Worm (Caenorhabditis elegans) whole organism, L4 larva: Measurements from ENCODE around the gene ser-6.

Experiments
- F10B5.3 ChIP-seq: sonication (generic microtip); optimal IDR thresholded peaks from 2 replicates; lab custom pipeline; 2016; ENCODE audit warnings: mild to moderate bottlenecking, missing genetic modification characterization, missing compliant biosample characterization
- F44E2.7 ChIP-seq: fragments of 200-800 bp; sonication (Bioruptor generic); IDR thresholded peaks from 2 replicates; pipeline ENCODE4 v2.1.2; 2022; ENCODE audit warnings: missing genetic modification characterization, missing compliant biosample characterization
- R02D3.7 ChIP-seq: fragments of 150-350 bp; sonication (generic microtip); optimal IDR thresholded peaks from 3 replicates; lab custom pipeline; 2014; ENCODE audit warnings: missing biosample characterization, missing genetic modification characterization
- Y5F2A.4 ChIP-seq: fragments of 200-800 bp; sonication (Bioruptor generic); optimal IDR thresholded peaks from 2 replicates; lab custom pipeline; 2018; ENCODE audit warnings: mild to moderate bottlenecking, missing genetic modification characterization, missing compliant biosample characterization
- Y75B8A.6 ChIP-seq: fragments of 200-800 bp; sonication (Bioruptor generic); IDR thresholded peaks from 2 replicates; pipeline ENCODE4 v1.3.6; 2022; ENCODE audit warnings: missing genetic modification reagents, missing genetic modification characterization, missing compliant biosample characterization
- ZK337.2 ChIP-seq: fragments of 200-800 bp; sonication (Bioruptor generic); IDR thresholded peaks from 2 replicates; pipeline ENCODE4 v1.3.6; 2022; ENCODE audit warnings: missing genetic modification reagents, missing genetic modification characterization, missing compliant biosample characterization
- aha-1 ChIP-seq: fragments of 150-350 bp; peaks from one replicate; lab custom pipeline; 2014; ENCODE audit warnings: missing biosample characterization, missing genetic modification characterization
- attf-4 ChIP-seq: sonication (generic microtip); optimal IDR thresholded peaks from 3 replicates; lab custom pipeline; 2017; ENCODE audit warnings: missing biosample characterization, missing genetic modification characterization
- ceh-20 ChIP-seq: fragments of 200-800 bp; sonication (Bioruptor generic); IDR thresholded peaks from 2 replicates; pipeline ENCODE4 v1.3.6; 2022; ENCODE audit warnings: missing genetic modification reagents, missing genetic modification characterization, missing compliant biosample characterization
- ceh-32 ChIP-seq: sonication (generic microtip); optimal IDR thresholded peaks from 2 replicates; lab custom pipeline; 2016; ENCODE audit warnings: mild to moderate bottlenecking, missing genetic modification characterization, missing compliant biosample characterization; ENCODE audit not compliant: poor library complexity
- ceh-44 ChIP-seq: fragments of 200-800 bp; sonication (Bioruptor generic); IDR thresholded peaks from 2 replicates; pipeline ENCODE4 v1.3.6; 2022; ENCODE audit warnings: missing genetic modification reagents, missing genetic modification characterization, missing compliant biosample characterization
- ceh-82 ChIP-seq: sonication (generic microtip); optimal IDR thresholded peaks from 2 replicates; lab custom pipeline; 2017; ENCODE audit warnings: missing biosample characterization, missing genetic modification characterization
- ces-1 ChIP-seq: fragments of 150-350 bp; sonication (generic microtip); optimal IDR thresholded peaks from 4 replicates; lab custom pipeline; 2014; ENCODE audit warnings: missing biosample characterization, missing genetic modification reagents, missing genetic modification characterization
- ctbp-1 ChIP-seq: fragments of 200-800 bp; sonication (Bioruptor generic); IDR thresholded peaks from 2 replicates; pipeline ENCODE4 v1.3.6; 2022; ENCODE audit warnings: missing genetic modification reagents, missing genetic modification characterization, missing compliant biosample characterization
- daf-12 ChIP-seq: fragments of 150-350 bp; optimal IDR thresholded peaks from 2 replicates; lab custom pipeline; 2014; ENCODE audit warnings: missing biosample characterization, missing genetic modification reagents, missing genetic modification characterization
- daf-19 ChIP-seq: fragments of 200-800 bp; sonication (Bioruptor generic); conservative IDR thresholded peaks from 2 replicates; pipeline ENCODE4 v1.3.6; 2022; ENCODE audit warnings: missing genetic modification characterization, missing compliant biosample characterization
- daf-8 ChIP-seq: fragments of 200-800 bp; sonication (Bioruptor generic); IDR thresholded peaks from 2 replicates; pipeline ENCODE4 v1.3.6; 2022; ENCODE audit warnings: missing genetic modification characterization, missing compliant biosample characterization
- dmd-8 ChIP-seq: fragments of 200-800 bp; sonication (Bioruptor generic); IDR thresholded peaks from 2 replicates; pipeline ENCODE4 v1.3.6; 2022; ENCODE audit warnings: missing genetic modification characterization, missing compliant biosample characterization
- dve-1 ChIP-seq: sonication (generic microtip); optimal IDR thresholded peaks from 2 replicates; lab custom pipeline; 2017; ENCODE audit warnings: antibody characterized with exemption, mild to moderate bottlenecking, missing genetic modification characterization, missing compliant biosample characterization; ENCODE audit not compliant: insufficient read depth
- egl-27 ChIP-seq: sonication (generic microtip); optimal IDR thresholded peaks from 3 replicates; lab custom pipeline; 2017; ENCODE audit warnings: missing biosample characterization, missing genetic modification reagents, missing genetic modification characterization
- fkh-10 ChIP-seq: fragments of 150-350 bp; optimal IDR thresholded peaks from 2 replicates; lab custom pipeline; 2014; ENCODE audit warnings: missing biosample characterization, missing genetic modification reagents, missing genetic modification characterization
- hif-1 ChIP-seq, 2 experiments: sonication (generic microtip); optimal IDR thresholded peaks; 2 replicates each; lab custom pipeline; 2016 to 2017; ENCODE audit warnings: missing compliant biosample characterization in 2 of 2, missing genetic modification characterization in 2 of 2, missing genetic modification reagents in 2 of 2, missing genotype in 2 of 2, mild to moderate bottlenecking in 1 of 2
- hmg-1.1 ChIP-seq: fragments of 200-800 bp; sonication (Bioruptor generic); IDR thresholded peaks from 2 replicates; pipeline ENCODE4 v1.3.6; 2022; ENCODE audit warnings: missing genetic modification reagents, missing genetic modification characterization, missing compliant biosample characterization
- jun-1 ChIP-seq: fragments of 150-350 bp; optimal IDR thresholded peaks from 2 replicates; lab custom pipeline; 2014; ENCODE audit warnings: missing biosample characterization, missing genetic modification reagents, missing genetic modification characterization
- lin-15B ChIP-seq: fragments of 150-350 bp; sonication (generic microtip); optimal IDR thresholded peaks from 3 replicates; lab custom pipeline; 2014; ENCODE audit warnings: missing biosample characterization, missing genetic modification characterization
- madf-9 ChIP-seq: fragments of 200-800 bp; sonication (Bioruptor generic); conservative IDR thresholded peaks from 2 replicates; pipeline ENCODE4 v1.3.6; 2022; ENCODE audit warnings: missing genetic modification reagents, missing genetic modification characterization, missing compliant biosample characterization
- mep-1 ChIP-seq: fragments of 150-350 bp; sonication (generic microtip); optimal IDR thresholded peaks from 3 replicates; lab custom pipeline; 2014; ENCODE audit warnings: missing biosample characterization, missing genetic modification characterization
- mxl-2 ChIP-seq: fragments of 200-800 bp; sonication (Bioruptor generic); conservative IDR thresholded peaks from 2 replicates; pipeline ENCODE4 v1.3.6; 2022; ENCODE audit warnings: missing genetic modification reagents, missing genetic modification characterization, missing compliant biosample characterization
- nhr-11 ChIP-seq: fragments of 150-350 bp; optimal IDR thresholded peaks from 2 replicates; lab custom pipeline; 2014; ENCODE audit warnings: missing biosample characterization, missing genetic modification characterization
- nhr-111 ChIP-seq: fragments of 200-800 bp; sonication (Bioruptor generic); optimal IDR thresholded peaks from 2 replicates; lab custom pipeline; 2018; ENCODE audit warnings: mild to moderate bottlenecking, missing genetic modification characterization, missing compliant biosample characterization
- nhr-28 ChIP-seq: fragments of 150-350 bp; optimal IDR thresholded peaks from 2 replicates; lab custom pipeline; 2014; ENCODE audit warnings: missing biosample characterization, missing genetic modification characterization
- nhr-6 ChIP-seq: fragments of 150-350 bp; optimal IDR thresholded peaks from 2 replicates; lab custom pipeline; 2014; ENCODE audit warnings: missing biosample characterization, missing genetic modification characterization
- pqm-1 ChIP-seq: sonication (generic microtip); optimal IDR thresholded peaks from 2 replicates; lab custom pipeline; 2017; ENCODE audit warnings: missing biosample characterization, missing genetic modification characterization
- set-16 ChIP-seq: fragments of 200-800 bp; sonication (Bioruptor generic); IDR thresholded peaks from 2 replicates; pipeline ENCODE4 v1.3.6; 2022; ENCODE audit warnings: missing genetic modification reagents, missing genetic modification characterization, missing compliant biosample characterization
- skn-1 ChIP-seq: fragments of 150-350 bp; optimal IDR thresholded peaks from 2 replicates; lab custom pipeline; 2014; ENCODE audit warnings: missing biosample characterization, missing genetic modification characterization
- snpc-1.2 ChIP-seq: fragments of 200-800 bp; sonication (Bioruptor generic); IDR thresholded peaks from 2 replicates; pipeline ENCODE4 v1.3.6; 2022; ENCODE audit warnings: missing genetic modification reagents, missing genetic modification characterization, missing compliant biosample characterization
- snpc-4 ChIP-seq: fragments of 150-350 bp; optimal IDR thresholded peaks from 2 replicates; lab custom pipeline; 2014; ENCODE audit warnings: missing biosample characterization, missing genetic modification characterization
- tra-1 ChIP-seq: fragments of 200-800 bp; sonication (Bioruptor generic); IDR thresholded peaks from 2 replicates; pipeline ENCODE4 v1.3.6; 2022; ENCODE audit warnings: missing genetic modification reagents, missing genetic modification characterization, missing compliant biosample characterization
- unc-130 ChIP-seq: sonication (generic microtip); optimal IDR thresholded peaks from 2 replicates; lab custom pipeline; 2016; ENCODE audit warnings: missing genetic modification reagents, missing genetic modification characterization, missing compliant biosample characterization
- unc-39 ChIP-seq: sonication (generic microtip); optimal IDR thresholded peaks from 2 replicates; lab custom pipeline; 2017; ENCODE audit warnings: missing biosample characterization, missing genetic modification characterization
- zfp-2 ChIP-seq: sonication (generic microtip); optimal IDR thresholded peaks from 2 replicates; lab custom pipeline; 2016; ENCODE audit warnings: mild to moderate bottlenecking, missing genetic modification characterization, missing compliant biosample characterization
- zfp-3 ChIP-seq: fragments of 200-800 bp; sonication (Bioruptor generic); conservative IDR thresholded peaks from 2 replicates; pipeline ENCODE4 v1.3.6; 2022; ENCODE audit warnings: missing genetic modification reagents, missing genetic modification characterization, missing compliant biosample characterization

ser-6 gene

ce11 chrIV:2993278-2993899 is 33.5 kb downstream of the ser-6 start (continued):
- TF ChIP-seq nhr-6 (peak; percentile 75), daf-12 (tag; lab: Kevin White, UChicago) (no peak), madf-9 (GFP tag; lab: Robert Waterston, UW) (peak; percentile 37; the same call in 1 of the 2 replicates), ctbp-1 (GFP tag; lab: Robert Waterston, UW) (peak; percentile 87), aha-1 (tag; lab: Kevin White, UChicago) (peak; percentile 93), zfp-2 (tag; lab: Kevin White, UChicago) (no peak), Y75B8A.6 (no peak), snpc-4 (no peak), nhr-11 (no peak), unc-130 (GFP tag; lab: Kevin White, UChicago) (no peak), ceh-82 (no peak), ceh-44 (GFP tag; lab: Robert Waterston, UW) (0 out of 2 replicates have a peak, but pooled peaks have one; percentile 10), daf-8 (GFP tag; lab: Robert Waterston, UW) (no peak), pqm-1 (tag; lab: Kevin White, UChicago) (no peak), dmd-8 (no peak), dve-1 (tag; lab: Kevin White, UChicago) (peak; percentile 3), unc-39 (tag; lab: Kevin White, UChicago) (no peak), hmg-1.1 (GFP tag; lab: Robert Waterston, UW) (peak; percentile 88), ZK337.2 (GFP tag; lab: Robert Waterston, UW) (no peak), zfp-3 (GFP tag; lab: Robert Waterston, UW) (no peak), F44E2.7 (GFP tag; lab: Robert Waterston, UW) (no peak), tra-1 (GFP tag; lab: Robert Waterston, UW) (peak; percentile 63; the same call in 1 of the 2 replicates), ces-1 (no peak), ceh-32 (no peak), lin-15B (tag; lab: Kevin White, UChicago) (no peak), snpc-1.2 (GFP tag; lab: Robert Waterston, UW) (peak; percentile 52; the same call in 1 of the 2 replicates), attf-4 (tag; lab: Kevin White, UChicago) (no peak), hif-1 (tag; optimal IDR thresholded peaks at IDR 0.05; lab: Kevin White, UChicago) (peak in 1 of 2 experiments; percentile 66), daf-19 (no peak), Y5F2A.4 (GFP tag; lab: Kevin White, UChicago) (no peak), R02D3.7 (tag; lab: Kevin White, UChicago) (no peak), ceh-20 (GFP tag; lab: Robert Waterston, UW) (peak; percentile 67), egl-27 (no peak), nhr-111 (GFP tag; lab: Kevin White, UChicago) (no peak), skn-1 (tag; lab: Kevin White, UChicago) (no peak), F10B5.3 (no peak), jun-1 (tag; lab: Kevin White, UChicago) (no peak), mxl-2 (GFP tag; lab: Robert Waterston, UW) (no peak)

- TF ChIP-seq ceh-20 (GFP tag; lab: Robert Waterston, UW) (no peak), fkh-10 (GFP tag; lab: Kevin White, UChicago) (no peak), nhr-28 (tag; lab: Kevin White, UChicago) (peak; percentile 8), mep-1 (peak; percentile 2), set-16 (GFP tag; lab: Robert Waterston, UW) (peak; percentile 27; the same call in 1 of the 2 replicates)
These were observed 35.0 kb downstream of the ser-6 start for ce11 chrIV:2994883-2995282.
